Fruit fly (Drosophila melanogaster) whole organism, wandering third instar larva: Measurements from ENCODE around the gene Snm1.

ENCODE experiments used
- Abd-B ChIP-seq: fragments of >200 bp; optimal IDR thresholded peaks from 2 replicates; lab custom pipeline; 2017; ENCODE audit warnings: missing biosample characterization, missing genetic modification characterization
- CrebA ChIP-seq: fragments of 200-800 bp; sonication (Bioruptor generic); optimal IDR thresholded peaks from 2 replicates; lab custom pipeline; 2016; ENCODE audit warnings: missing biosample characterization, mild to moderate bottlenecking, missing genetic modification characterization, borderline replicate concordance
- Dfd ChIP-seq: fragments of >200 bp; optimal IDR thresholded peaks from 2 replicates; lab custom pipeline; 2017; ENCODE audit warnings: missing biosample characterization, missing genetic modification characterization
- Jra ChIP-seq: sonication (Bioruptor generic); optimal IDR thresholded peaks from 2 replicates; lab custom pipeline; 2016; ENCODE audit warnings: missing biosample characterization, missing genetic modification characterization
- OdsH ChIP-seq: fragments of 200-800 bp; sonication (Bioruptor generic); optimal IDR thresholded peaks from 2 replicates; lab custom pipeline; 2016; ENCODE audit warnings: missing biosample characterization, mild to moderate bottlenecking, missing genetic modification characterization
- Vsx2 ChIP-seq: fragments of 200-300, 225-300 bp; sonication (Bioruptor generic); optimal IDR thresholded peaks from 2 replicates; lab custom pipeline; 2018; ENCODE audit warnings: missing biosample characterization, missing genetic modification characterization; ENCODE audit not compliant: partially characterized antibody
- br ChIP-seq: fragments of 200-800 bp; sonication (Bioruptor generic); optimal IDR thresholded peaks from 2 replicates; lab custom pipeline; 2016; ENCODE audit warnings: missing biosample characterization, missing genetic modification characterization
- brk ChIP-seq: fragments of 200-800 bp; sonication (Bioruptor generic); optimal IDR thresholded peaks from 2 replicates; lab custom pipeline; 2016; ENCODE audit warnings: missing biosample characterization, mild to moderate bottlenecking, missing genetic modification characterization
- dmrt93B ChIP-seq: fragments of 200-800 bp; sonication (Bioruptor generic); optimal IDR thresholded peaks from 2 replicates; lab custom pipeline; 2018; ENCODE audit warnings: missing biosample characterization, mild to moderate bottlenecking, missing genetic modification characterization
- pan ChIP-seq: fragments of >200 bp; optimal IDR thresholded peaks from 2 replicates; lab custom pipeline; 2017
- psq ChIP-seq: fragments of 200-800 bp; sonication (Bioruptor generic); optimal IDR thresholded peaks from 3 replicates; lab custom pipeline; 2017; ENCODE audit warnings: missing biosample characterization, mild to moderate bottlenecking, missing genetic modification characterization, moderate library complexity
- usp ChIP-seq: fragments of >200 bp; optimal IDR thresholded peaks from 2 replicates; lab custom pipeline; 2017; ENCODE audit warnings: missing biosample characterization, missing genetic modification characterization

DNA sequence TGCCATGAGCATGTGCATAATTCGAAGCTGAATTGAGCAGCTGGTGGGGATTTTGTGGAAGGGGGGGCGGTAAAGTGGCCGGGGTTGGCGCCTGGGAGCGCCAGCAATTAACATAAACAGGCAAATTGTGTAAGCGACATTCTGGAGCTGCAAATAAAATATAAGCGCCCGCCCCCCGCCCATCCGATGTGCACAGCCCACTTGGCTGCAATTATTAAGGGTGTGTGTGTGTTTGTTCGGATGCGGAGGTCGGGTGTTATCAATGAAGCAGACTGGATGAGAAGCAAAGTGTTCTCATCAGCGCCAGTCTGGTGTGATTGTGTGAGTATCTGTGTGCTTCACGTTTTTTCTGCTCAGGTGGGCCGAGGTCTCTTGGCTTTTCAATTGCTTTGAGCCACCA, 35.1 kb upstream of the Snm1 start:
- TF ChIP-seq brk (GFP tag; lab: Kevin White, UChicago), result no peak
- no peak for TF ChIP-seq OdsH
- TF ChIP-seq br (GFP tag; lab: Kevin White, UChicago), result no peak
- no peak for TF ChIP-seq Vsx2 (GFP tag; lab: Kevin White, UChicago)
- no peak for TF ChIP-seq Abd-B (GFP tag; lab: Kevin White, UChicago)
- TF ChIP-seq usp (GFP tag; lab: Kevin White, UChicago), result no peak
- TF ChIP-seq pan (lab: Kevin White, UChicago), result no peak
- TF ChIP-seq Dfd, result no peak
- TF ChIP-seq Jra, result no peak
- no peak for TF ChIP-seq CrebA
- TF ChIP-seq psq (GFP tag; lab: Kevin White, UChicago), result no peak
- TF ChIP-seq dmrt93B, result no peak
